Worm (Caenorhabditis elegans) whole organism, L1 larva: ENCODE measurements around the gene clec-78.

Experiments used
- Y116A8C.19 ChIP-seq: sonication (generic microtip); optimal IDR thresholded peaks from 2 replicates; lab custom pipeline; 2016; ENCODE audit warnings: missing compliant biosample characterization, missing genetic modification characterization, borderline replicate concordance
- aly-2 ChIP-seq: fragments of 150-350 bp; optimal IDR thresholded peaks from 2 replicates; lab custom pipeline; 2014; ENCODE audit warnings: missing biosample characterization, missing genetic modification characterization
- ama-1 ChIP-seq: fragments of 150-350 bp; optimal IDR thresholded peaks from 2 replicates; lab custom pipeline; 2014
- ceh-8 ChIP-seq: fragments of 200-800 bp; sonication (Bioruptor generic); optimal IDR thresholded peaks from 2 replicates; lab custom pipeline; 2018; ENCODE audit warnings: mild to moderate bottlenecking, missing genetic modification characterization, moderate library complexity, missing compliant biosample characterization
- ceh-82 ChIP-seq, 3 experiments: fragments of 150-350 bp in 1 of 3; sonication (generic microtip) in 2 of 3; optimal IDR thresholded peaks; 2 replicates each; lab custom pipeline; 2014 to 2017; ENCODE audit warnings: missing biosample characterization in 3 of 3, missing genetic modification characterization in 3 of 3
- ceh-90 ChIP-seq: sonication (generic microtip); optimal IDR thresholded peaks from 2 replicates; lab custom pipeline; 2016; ENCODE audit warnings: missing genetic modification characterization, missing compliant biosample characterization
- ces-1 ChIP-seq: fragments of 150-350 bp; optimal IDR thresholded peaks from 2 replicates; lab custom pipeline; 2014; ENCODE audit warnings: missing biosample characterization, missing genetic modification reagents, missing genetic modification characterization
- efl-1 ChIP-seq, 4 experiments: fragments of 150-350 bp; optimal IDR thresholded peaks in 3 of 4; peaks in 1 of 4; 1 replicate in 1 of 4; 2 replicates in 3 of 4; lab custom pipeline; 2014; ENCODE audit warnings: missing biosample characterization in 2 of 4, missing genetic modification characterization in 2 of 4, missing genetic modification reagents in 2 of 4
- elt-2 ChIP-seq: sonication (generic microtip); optimal IDR thresholded peaks from 2 replicates; lab custom pipeline; 2016; ENCODE audit warnings: missing genetic modification characterization, mild to moderate bottlenecking, inconsistent platforms, missing compliant biosample characterization, missing genetic modification reagents
- ets-5 ChIP-seq: fragments of 200-800 bp; sonication (Bioruptor generic); IDR thresholded peaks from 2 replicates; pipeline ENCODE4 v1.3.6; 2022; ENCODE audit warnings: missing genetic modification characterization, missing compliant biosample characterization
- fkh-10 ChIP-seq: sonication (generic microtip); optimal IDR thresholded peaks from 2 replicates; lab custom pipeline; 2017; ENCODE audit warnings: missing biosample characterization, missing genetic modification reagents, missing genetic modification characterization
- fos-1 ChIP-seq: fragments of 150-350 bp; optimal IDR thresholded peaks from 2 replicates; lab custom pipeline; 2014; ENCODE audit warnings: missing biosample characterization, missing genetic modification characterization
- hlh-4 ChIP-seq: sonication (generic microtip); optimal IDR thresholded peaks from 2 replicates; lab custom pipeline; 2016; ENCODE audit warnings: mild to moderate bottlenecking, missing genetic modification characterization, missing compliant biosample characterization
- isw-1 ChIP-seq: fragments of 200-800 bp; sonication (Bioruptor generic); IDR thresholded peaks from 2 replicates; pipeline ENCODE4 v1.3.6; 2022; ENCODE audit warnings: missing genetic modification characterization, missing compliant biosample characterization
- jun-1 ChIP-seq: fragments of 150-350 bp; optimal IDR thresholded peaks from 2 replicates; lab custom pipeline; 2014; ENCODE audit warnings: missing biosample characterization, missing genetic modification reagents, missing genetic modification characterization
- lin-14 ChIP-seq: fragments of 200-800 bp; sonication (Bioruptor generic); optimal IDR thresholded peaks from 2 replicates; lab custom pipeline; 2018; ENCODE audit warnings: mild to moderate bottlenecking, missing genetic modification characterization, moderate library complexity, missing compliant biosample characterization
- lin-39 ChIP-seq: fragments of 150-350 bp; optimal IDR thresholded peaks from 2 replicates; lab custom pipeline; 2014; ENCODE audit warnings: missing biosample characterization, missing genetic modification reagents, missing genetic modification characterization
- lir-3 ChIP-seq: sonication (generic microtip); optimal IDR thresholded peaks from 2 replicates; lab custom pipeline; 2016; ENCODE audit warnings: mild to moderate bottlenecking, missing genetic modification characterization, moderate library complexity, missing compliant biosample characterization; ENCODE audit not compliant: poor library complexity
- mdl-1 ChIP-seq, 2 experiments: fragments of 150-350 bp; optimal IDR thresholded peaks; 2 replicates each; lab custom pipeline; 2014 to 2017; ENCODE audit warnings: missing biosample characterization in 2 of 2, missing genetic modification characterization in 2 of 2, inconsistent platforms in 1 of 2
- mef-2 ChIP-seq: fragments of 150-350 bp; optimal IDR thresholded peaks from 2 replicates; lab custom pipeline; 2014; ENCODE audit warnings: missing biosample characterization, missing genetic modification characterization
- mep-1 ChIP-seq: fragments of 150-350 bp; optimal IDR thresholded peaks from 2 replicates; lab custom pipeline; 2014; ENCODE audit warnings: missing biosample characterization, missing genetic modification characterization
- nhr-11 ChIP-seq: fragments of 150-350 bp; optimal IDR thresholded peaks from 2 replicates; lab custom pipeline; 2014; ENCODE audit warnings: missing biosample characterization, missing genetic modification characterization
- nhr-237 ChIP-seq: fragments of 150-350 bp; optimal IDR thresholded peaks from 2 replicates; lab custom pipeline; 2014; ENCODE audit warnings: missing biosample characterization, missing genetic modification characterization
- nhr-28 ChIP-seq: fragments of 150-350 bp; optimal IDR thresholded peaks from 2 replicates; lab custom pipeline; 2014; ENCODE audit warnings: missing biosample characterization, missing genetic modification characterization
- nhr-76 ChIP-seq: sonication (generic microtip); optimal IDR thresholded peaks from 2 replicates; lab custom pipeline; 2017; ENCODE audit warnings: missing biosample characterization, missing genetic modification characterization
- nhr-77 ChIP-seq: fragments of 150-350 bp; optimal IDR thresholded peaks from 2 replicates; lab custom pipeline; 2014; ENCODE audit warnings: missing biosample characterization, missing genetic modification characterization
- pag-3 ChIP-seq: sonication (generic microtip); optimal IDR thresholded peaks from 2 replicates; lab custom pipeline; 2017; ENCODE audit warnings: missing genetic modification characterization, mild to moderate bottlenecking, missing compliant biosample characterization, antibody characterized with exemption, borderline replicate concordance; ENCODE audit not compliant: insufficient read depth
- pqm-1 ChIP-seq: sonication (generic microtip); optimal IDR thresholded peaks from 3 replicates; lab custom pipeline; 2017; ENCODE audit warnings: missing biosample characterization, missing genetic modification characterization
- rnt-1 ChIP-seq: sonication (generic microtip); optimal IDR thresholded peaks from 2 replicates; lab custom pipeline; 2016; ENCODE audit warnings: mild to moderate bottlenecking, missing genetic modification characterization, moderate library complexity, missing compliant biosample characterization
- sptf-1 ChIP-seq: fragments of 150-350 bp; optimal IDR thresholded peaks from 2 replicates; lab custom pipeline; 2014; ENCODE audit warnings: missing biosample characterization, missing genetic modification characterization
- tbx-2 ChIP-seq: sonication (generic microtip); optimal IDR thresholded peaks from 2 replicates; lab custom pipeline; 2016; ENCODE audit warnings: missing genetic modification characterization, missing compliant biosample characterization
- unc-30 ChIP-seq: sonication (generic microtip); optimal IDR thresholded peaks from 2 replicates; lab custom pipeline; 2017; ENCODE audit warnings: missing biosample characterization, missing genetic modification characterization
- unc-62 ChIP-seq: fragments of 150-350 bp; optimal IDR thresholded peaks from 2 replicates; lab custom pipeline; 2014; ENCODE audit warnings: missing biosample characterization, missing genetic modification reagents, missing genetic modification characterization
- vab-15 ChIP-seq: sonication (generic microtip); optimal IDR thresholded peaks from 2 replicates; lab custom pipeline; 2017; ENCODE audit warnings: missing genotype, mild to moderate bottlenecking, missing genetic modification characterization, missing compliant biosample characterization
- xbp-1 ChIP-seq: sonication (generic microtip); optimal IDR thresholded peaks from 2 replicates; lab custom pipeline; 2016; ENCODE audit warnings: missing genetic modification characterization, missing compliant biosample characterization
- zip-4 ChIP-seq: fragments of 200-800 bp; sonication (Bioruptor generic); optimal IDR thresholded peaks from 2 replicates; lab custom pipeline; 2018; ENCODE audit warnings: mild to moderate bottlenecking, missing genetic modification characterization, moderate library complexity, missing compliant biosample characterization
- ztf-11 ChIP-seq, 2 experiments: sonication (generic microtip); optimal IDR thresholded peaks; 2 replicates each; lab custom pipeline; 2016 to 2017; ENCODE audit warnings: missing genetic modification characterization in 2 of 2, missing biosample characterization in 1 of 2, missing compliant biosample characterization in 1 of 2

The clec-78 gene

DNA sequence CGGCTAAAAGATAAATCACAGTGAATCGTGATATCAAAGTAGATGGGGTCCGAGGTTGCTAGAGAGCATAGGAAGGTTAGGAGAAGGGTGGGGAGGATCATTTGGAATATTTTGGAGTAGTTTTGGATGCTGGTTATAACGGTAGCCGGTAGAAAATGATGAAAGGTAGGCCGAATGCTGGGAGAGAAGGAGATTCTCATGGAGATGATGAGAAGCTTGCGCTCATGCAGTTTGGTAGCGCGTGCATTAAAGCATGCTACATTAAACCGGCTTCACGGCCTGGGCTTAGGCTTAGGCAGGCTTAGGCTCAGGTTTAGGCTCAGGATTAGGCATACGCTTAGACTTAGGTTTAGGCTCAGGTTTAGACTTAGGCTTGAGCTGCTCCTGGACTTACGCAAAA lies 5.4 kb downstream of the clec-78 start, which contains the start of gene F47C12.13:
TSS of gene F47C12.13 (minus strand) at position 101 of the 400 bp plus-strand sequence.
- TF ChIP-seq ets-5 (GFP tag; lab: Robert Waterston, UW) = no peak

DNA sequence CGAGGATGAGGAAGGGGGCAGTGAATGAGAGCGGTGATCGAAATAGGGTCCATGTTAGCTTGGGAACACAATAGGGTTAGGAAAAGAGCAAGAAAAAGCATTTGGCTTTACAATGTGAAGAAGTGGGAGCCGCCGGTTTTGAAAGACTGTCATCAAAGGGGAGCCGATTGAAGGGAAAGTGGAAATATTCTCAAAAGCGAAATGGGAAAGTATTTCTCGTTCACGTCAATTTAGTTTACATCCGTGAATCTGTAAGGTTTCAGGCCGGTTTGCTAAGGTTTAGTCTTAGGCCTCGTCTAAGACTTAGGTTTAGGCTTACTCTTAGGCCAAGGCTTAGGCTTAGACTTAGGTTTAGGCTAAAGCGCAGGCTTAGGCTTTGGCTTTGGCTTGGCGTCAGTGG lies 6.5 kb downstream of the clec-78 start, which contains the start of gene F47C12.7:
TSS of gene F47C12.7 (minus strand) at position 101 of the 400 bp plus-strand sequence.
- TF ChIP-seq mef-2 (tag; lab: Kevin White, UChicago) (no peak), ceh-90 (no peak), elt-2 (tag; lab: Kevin White, UChicago) (no peak), efl-1 (optimal IDR thresholded peaks at IDR 0.05; lab: Kevin White, UChicago) (no peak), efl-1 (GFP tag; optimal IDR thresholded peaks at IDR 0.05 in 1 of 2; lab: Kevin White, UChicago) (peak in 1 of 2 experiments; percentile 60)

DNA sequence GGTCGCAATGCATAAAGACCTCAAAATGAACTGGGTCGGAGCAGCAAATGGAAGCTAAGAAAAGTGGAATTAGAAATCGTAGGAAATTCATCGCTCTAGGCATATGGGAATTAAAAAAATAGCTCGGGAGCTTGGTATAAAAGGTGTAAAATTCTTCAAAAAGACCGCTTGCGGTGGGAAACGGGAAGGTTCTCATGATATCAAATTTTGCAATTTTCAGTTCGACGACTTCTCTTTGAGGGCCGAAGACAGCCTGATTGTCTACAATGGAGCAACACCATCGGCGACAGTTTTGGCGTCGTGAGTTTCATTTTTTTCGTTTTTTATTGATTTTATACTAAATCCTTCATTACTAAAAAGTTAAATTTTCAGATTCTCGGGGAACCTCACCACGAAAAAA lies 9.6 kb downstream of the clec-78 start, which contains the start of gene F47C12.8:
TSS of gene F47C12.8 (minus strand) at position 101 of the 400 bp plus-strand sequence.
- TF ChIP-seq nhr-11 (no peak), pqm-1 (tag; lab: Kevin White, UChicago) (no peak), nhr-237 (tag; lab: Kevin White, UChicago) (no peak), nhr-76 (tag; lab: Kevin White, UChicago) (no peak), sptf-1 (no peak), mdl-1 (tag; optimal IDR thresholded peaks at IDR 0.05; lab: Kevin White, UChicago) (no peak), zip-4 (no peak), efl-1 (optimal IDR thresholded peaks at IDR 0.05; lab: Kevin White, UChicago) (no peak), efl-1 (GFP tag; optimal IDR thresholded peaks at IDR 0.05 in 1 of 2; lab: Kevin White, UChicago) (no peak)
- TF ChIP-seq, all 84 proteins: peak for 0

DNA sequence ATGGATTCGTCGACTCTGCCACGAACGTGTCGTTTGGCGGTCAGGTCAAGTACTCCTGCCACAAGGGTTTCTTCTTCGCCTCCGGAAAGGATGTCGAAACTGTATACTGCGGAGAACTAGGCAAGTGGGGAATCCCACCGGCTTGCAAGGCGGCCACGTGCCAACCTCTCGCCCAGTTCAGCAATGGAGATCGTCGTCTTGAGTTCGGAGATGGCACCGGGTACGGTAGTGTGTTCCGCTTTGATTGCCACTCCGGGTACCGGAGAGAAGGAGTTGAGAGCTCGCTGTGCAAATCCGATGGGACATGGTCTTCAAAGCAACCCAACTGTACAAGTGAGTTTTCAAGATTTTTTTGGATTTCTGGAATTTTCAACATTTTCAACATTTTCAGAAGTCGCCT lies 10.8 kb downstream of the clec-78 start:
- TF ChIP-seq nhr-76 (tag; lab: Kevin White, UChicago) (no peak), ama-1 (lab: Kevin White, UChicago) (no peak), lir-3 (tag; lab: Kevin White, UChicago) (no peak), nhr-77 (tag; lab: Kevin White, UChicago) (no peak), ceh-82 (tag; optimal IDR thresholded peaks at IDR 0.05; lab: Kevin White, UChicago) (no peak), ztf-11 (tag; optimal IDR thresholded peaks at IDR 0.05; lab: Kevin White, UChicago) (no peak), fkh-10 (GFP tag; lab: Kevin White, UChicago) (no peak), zip-4 (no peak), rnt-1 (tag; lab: Kevin White, UChicago) (no peak), nhr-28 (tag; lab: Kevin White, UChicago) (no peak), isw-1 (GFP tag; lab: Robert Waterston, UW) (no peak)

DNA sequence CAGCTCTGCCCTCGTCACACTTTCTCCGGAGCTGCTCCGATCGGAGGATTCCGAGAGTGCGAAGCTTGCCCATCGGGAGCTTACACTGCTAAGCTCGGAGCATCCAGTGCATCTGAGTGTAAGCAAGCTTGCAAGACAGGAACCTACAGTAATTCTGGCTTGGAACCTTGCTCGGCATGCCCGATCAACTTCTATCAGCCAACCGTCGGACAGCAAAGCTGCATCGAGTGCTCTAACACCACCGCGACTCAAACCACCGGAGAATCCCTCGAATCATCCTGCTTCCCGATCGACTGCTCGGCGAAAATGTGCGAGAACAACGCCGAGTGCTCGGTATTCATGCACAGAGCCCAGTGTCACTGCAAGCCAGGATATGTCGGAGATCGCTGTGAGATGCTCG lies 15.3 kb downstream of the clec-78 start:
- TF ChIP-seq vab-15 (tag; lab: Kevin White, UChicago) = no peak
- no peak for TF ChIP-seq pag-3 (tag; lab: Kevin White, UChicago)
- no peak for TF ChIP-seq ceh-8 (GFP tag; lab: Kevin White, UChicago)
- TF ChIP-seq ces-1 (GFP tag; lab: Kevin White, UChicago) = no peak
- no peak for TF ChIP-seq nhr-11
- no peak for TF ChIP-seq mep-1 (tag; lab: Kevin White, UChicago)
- no peak for TF ChIP-seq lin-14
- TF ChIP-seq mdl-1 (tag; optimal IDR thresholded peaks at IDR 0.05; lab: Kevin White, UChicago) = no peak
- TF ChIP-seq aly-2 (tag; lab: Kevin White, UChicago) = no peak
- TF ChIP-seq fos-1 = no peak
- TF ChIP-seq Y116A8C.19 (tag; lab: Kevin White, UChicago) = no peak
- TF ChIP-seq nhr-77 (tag; lab: Kevin White, UChicago) = no peak

DNA sequence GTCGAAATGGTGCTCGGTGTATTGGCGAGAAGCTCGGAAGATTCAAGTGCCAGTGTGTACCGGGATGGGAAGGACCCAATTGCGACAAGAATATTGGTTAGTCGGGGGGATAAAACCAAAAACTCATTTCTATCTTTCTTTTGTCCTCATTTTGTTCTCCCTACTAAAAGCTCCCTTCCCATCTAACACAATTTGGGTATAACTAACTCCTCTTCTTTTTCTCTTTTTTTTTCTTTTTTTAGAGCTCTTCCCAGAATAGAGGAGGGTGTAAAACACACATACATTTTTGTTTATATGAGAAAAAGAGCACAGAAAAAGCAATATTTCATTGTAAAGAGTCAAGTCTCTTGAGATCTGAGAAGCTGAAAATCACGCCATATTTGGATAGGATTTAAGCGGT lies 16.3 kb downstream of the clec-78 start:
- TF ChIP-seq unc-62 (no peak), hlh-4 (tag; lab: Kevin White, UChicago) (no peak), rnt-1 (tag; lab: Kevin White, UChicago) (no peak), lin-39 (tag; lab: Kevin White, UChicago) (no peak), xbp-1 (tag; lab: Kevin White, UChicago) (no peak), lin-14 (peak; percentile 58), jun-1 (tag; lab: Kevin White, UChicago) (no peak), fkh-10 (GFP tag; lab: Kevin White, UChicago) (peak; percentile 42), fos-1 (no peak), unc-30 (tag; lab: Kevin White, UChicago) (no peak), tbx-2 (no peak)
